Fruit fly (Drosophila melanogaster): ENCODE results near the gene CG46306.
A peak's percentile ranks its signal among the peaks of the same experiment; 100 is the strongest.

Gene CG46306

DNA sequence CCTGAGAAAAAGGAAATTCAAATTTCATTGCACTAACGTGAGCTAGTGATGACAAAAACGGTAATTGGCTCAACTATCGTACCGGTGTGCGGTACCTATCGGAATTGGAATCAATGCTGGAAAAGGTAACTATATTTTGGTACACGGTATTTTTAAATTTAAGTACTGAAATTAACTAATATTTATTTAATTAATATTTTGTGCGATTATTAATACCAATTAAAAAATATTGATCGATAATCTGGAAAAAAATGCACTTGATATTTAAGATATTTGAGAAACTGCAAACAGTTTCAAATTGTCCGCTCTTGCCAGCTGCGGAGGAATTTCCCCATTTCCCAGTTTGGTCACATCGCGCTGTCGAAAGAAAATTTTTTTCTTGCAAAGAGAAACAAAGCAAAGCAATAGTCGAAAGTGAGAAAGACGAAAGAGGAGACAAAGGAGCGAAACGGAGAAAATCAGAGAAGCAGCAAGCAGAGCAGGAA is 47.9 kb downstream of the CG46306 start (continued):
- no peak for TF ChIP-seq HLHmδ (GFP tag; optimal IDR thresholded peaks at IDR 0.05)
- no peak for TF ChIP-seq hkb (optimal IDR thresholded peaks at IDR 0.05)
- no peak for TF ChIP-seq hkb (GFP tag; IDR thresholded peaks at IDR 0.05)
- no peak for TF ChIP-seq emc (GFP tag; optimal IDR thresholded peaks at IDR 0.05)
- TF ChIP-seq Hr3 (GFP tag; optimal IDR thresholded peaks at IDR 0.05) = no peak
- TF ChIP-seq Mad (GFP tag; optimal IDR thresholded peaks at IDR 0.05) = no peak
- TF ChIP-seq CG17568 (GFP tag; optimal IDR thresholded peaks at IDR 0.05) = no peak
- no peak for TF ChIP-seq CG18599 (GFP tag; optimal IDR thresholded peaks at IDR 0.05)
- TF ChIP-seq abd-A (tag; optimal IDR thresholded peaks at IDR 0.05) = no peak
- no peak for TF ChIP-seq Atf-2 (GFP tag; optimal IDR thresholded peaks at IDR 0.05)
- no peak for TF ChIP-seq slou (GFP tag; optimal IDR thresholded peaks at IDR 0.05)
- peak; percentile 6 for TF ChIP-seq CG17829 (tag; optimal IDR thresholded peaks at IDR 0.05)
- TF ChIP-seq sens-2 (GFP tag; IDR thresholded peaks at IDR 0.05) = no peak
- TF ChIP-seq CG2712 (tag; optimal IDR thresholded peaks at IDR 0.05) = peak; percentile 21
- peak; percentile 39; the same call in 1 of the 3 replicates for TF ChIP-seq Opbp (GFP tag; IDR thresholded peaks at IDR 0.05; ENCODE audit: partially characterized antibody)
- no peak for TF ChIP-seq h (optimal IDR thresholded peaks at IDR 0.05)
- no peak for TF ChIP-seq CG17612 (GFP tag; IDR thresholded peaks at IDR 0.05)
- no peak for TF ChIP-seq grn (GFP tag; optimal IDR thresholded peaks at IDR 0.05)
- 0 out of 2 replicates have a peak, but pooled peaks have one; percentile 26 for TF ChIP-seq sob (GFP tag; IDR thresholded peaks at IDR 0.05)
- TF ChIP-seq pan (optimal IDR thresholded peaks at IDR 0.05) = no peak
- no peak for TF ChIP-seq pan (GFP tag; optimal IDR thresholded peaks at IDR 0.05 in 1 of 2, IDR thresholded peaks at IDR 0.05 in 1 of 2)
- no peak; the same call in 1 of the 2 replicates for TF ChIP-seq MBD-R2 (GFP tag; IDR thresholded peaks at IDR 0.05)
- no peak for TF ChIP-seq Antp (GFP tag; optimal IDR thresholded peaks at IDR 0.05)
- TF ChIP-seq lmd (GFP tag; IDR thresholded peaks at IDR 0.05) = no peak
- TF ChIP-seq fd102C (GFP tag; optimal IDR thresholded peaks at IDR 0.05) = no peak
- no peak for TF ChIP-seq CG8359 (GFP tag; optimal IDR thresholded peaks at IDR 0.05; ENCODE audit: borderline replicate concordance)
- no peak for TF ChIP-seq oc (tag; optimal IDR thresholded peaks at IDR 0.05)
- TF ChIP-seq CG31388 (GFP tag; optimal IDR thresholded peaks at IDR 0.05) = no peak
- TF ChIP-seq CG16863 (GFP tag; optimal IDR thresholded peaks at IDR 0.05) = no peak
- TF ChIP-seq Myb (GFP tag; optimal IDR thresholded peaks at IDR 0.05) = no peak
- no peak for TF ChIP-seq pita (GFP tag; optimal IDR thresholded peaks at IDR 0.05)
- TF ChIP-seq CG12391 (tag; optimal IDR thresholded peaks at IDR 0.05) = peak; percentile 32
- no peak for TF ChIP-seq Fer1 (GFP tag; optimal IDR thresholded peaks at IDR 0.05)
- TF ChIP-seq Blimp-1 (GFP tag; optimal IDR thresholded peaks at IDR 0.05) = no peak
- TF ChIP-seq CG12219 (GFP tag; optimal IDR thresholded peaks at IDR 0.05) = no peak
- no peak for TF ChIP-seq gcm (GFP tag; optimal IDR thresholded peaks at IDR 0.05)
- no peak for TF ChIP-seq ssp (GFP tag; IDR thresholded peaks at IDR 0.05)
- no peak for TF ChIP-seq CG6254 (GFP tag; optimal IDR thresholded peaks at IDR 0.05)
- TF ChIP-seq Hmr (GFP tag; optimal IDR thresholded peaks at IDR 0.05) = no peak
- TF ChIP-seq ewg (GFP tag; optimal IDR thresholded peaks at IDR 0.05) = no peak
- no peak for TF ChIP-seq ttk (GFP tag; IDR thresholded peaks at IDR 0.05)
- TF ChIP-seq CG15011 (GFP tag; optimal IDR thresholded peaks at IDR 0.05) = no peak
- TF ChIP-seq CG4424 (GFP tag; optimal IDR thresholded peaks at IDR 0.05) = no peak
- no peak for TF ChIP-seq NfI (GFP tag; optimal IDR thresholded peaks at IDR 0.05)
- no peak for TF ChIP-seq bcd (GFP tag; optimal IDR thresholded peaks at IDR 0.05)
- no peak for TF ChIP-seq Ssrp (tag; optimal IDR thresholded peaks at IDR 0.05)
- TF ChIP-seq hbn (GFP tag; IDR thresholded peaks at IDR 0.05; ENCODE audit: partially characterized antibody) = peak; percentile 29; the same call in 1 of the 2 replicates
- TF ChIP-seq D19B (GFP tag; optimal IDR thresholded peaks at IDR 0.05) = no peak
- no peak for TF ChIP-seq bowl (GFP tag; IDR thresholded peaks at IDR 0.05)
- no peak for TF ChIP-seq ase (GFP tag; IDR thresholded peaks at IDR 0.05)
- TF ChIP-seq ara (GFP tag; IDR thresholded peaks at IDR 0.05) = no peak
- no peak for TF ChIP-seq CG7372 (GFP tag; IDR thresholded peaks at IDR 0.05)

Data from whole organism, embryonic.